Worm (Caenorhabditis elegans): ENCODE results near the gene C01C10.2.

C01C10.2 gene

ce11 chrX:7398584-7398983, 39.3 kb downstream of the C01C10.2 start, which contains the start of gene C10A4.10:
Gene C10A4.10, plus strand, starts transcription at chrX:7398884.
- TF ChIP-seq nhr-23 (tag; optimal IDR thresholded peaks at IDR 0.05) (no peak), ztf-11 (tag; optimal IDR thresholded peaks at IDR 0.05) (no peak), nhr-12 (tag; optimal IDR thresholded peaks at IDR 0.05) (no peak), ceh-9 (tag; optimal IDR thresholded peaks at IDR 0.05) (no peak), nhr-43 (tag; optimal IDR thresholded peaks at IDR 0.05; ENCODE audit: poor library complexity, severe bottlenecking) (no peak), lsy-12 (tag; optimal IDR thresholded peaks at IDR 0.05) (no peak), nhr-237 (tag; optimal IDR thresholded peaks at IDR 0.05) (no peak), egl-27 (tag; optimal IDR thresholded peaks at IDR 0.05) (no peak), fkh-10 (GFP tag; optimal IDR thresholded peaks at IDR 0.05) (no peak), zag-1 (tag; optimal IDR thresholded peaks at IDR 0.05) (no peak), ztf-4 (tag; optimal IDR thresholded peaks at IDR 0.05) (no peak), elt-1 (tag; optimal IDR thresholded peaks at IDR 0.05) (no peak), sea-2 (GFP tag; optimal IDR thresholded peaks at IDR 0.05) (no peak), elt-3 (tag; optimal IDR thresholded peaks at IDR 0.05) (no peak), mml-1 (tag; optimal IDR thresholded peaks at IDR 0.05) (no peak), mdl-1 (tag; optimal IDR thresholded peaks at IDR 0.05) (no peak), nhr-28 (tag; optimal IDR thresholded peaks at IDR 0.05) (no peak), ceh-82 (tag; optimal IDR thresholded peaks at IDR 0.05) (no peak), ama-1 (optimal IDR thresholded peaks at IDR 0.05) (no peak)

DNA sequence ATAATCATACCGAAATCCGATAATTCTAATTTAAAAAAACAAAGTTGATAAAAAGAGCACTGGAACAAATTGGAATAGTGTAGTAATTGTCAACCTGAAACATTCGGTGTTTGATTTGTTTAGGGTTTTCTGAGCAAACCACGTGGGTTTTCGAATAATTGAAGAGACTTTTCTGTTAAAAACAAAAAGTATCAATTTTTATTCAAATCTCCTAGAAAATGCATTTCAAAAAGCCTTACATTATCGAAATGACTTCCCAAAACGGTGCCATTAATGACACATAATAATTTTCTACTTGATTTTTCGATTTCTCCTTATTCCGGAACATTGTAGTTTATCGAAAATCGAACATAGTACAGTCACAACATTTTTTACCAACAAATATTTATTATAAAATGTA, 40.0 kb downstream of the C01C10.2 start, which contains the start of gene C10A4.13:
Gene C10A4.13, minus strand, starts transcription at position 101 of the 400 bp plus-strand sequence.
- TF ChIP-seq ceh-28 (tag; optimal IDR thresholded peaks at IDR 0.05) (no peak), lsy-12 (tag; optimal IDR thresholded peaks at IDR 0.05) (no peak), ZK546.5 (tag; optimal IDR thresholded peaks at IDR 0.05) (no peak), ama-1 (optimal IDR thresholded peaks at IDR 0.05) (no peak), aly-2 (tag; optimal IDR thresholded peaks at IDR 0.05) (no peak), unc-62 (GFP tag; optimal IDR thresholded peaks at IDR 0.05) (no peak), nhr-67 (tag; optimal IDR thresholded peaks at IDR 0.05) (no peak), skn-1 (tag; optimal IDR thresholded peaks at IDR 0.05) (no peak), fos-1 (tag; optimal IDR thresholded peaks at IDR 0.05) (no peak), elt-1 (tag; optimal IDR thresholded peaks at IDR 0.05) (no peak), nhr-23 (tag; optimal IDR thresholded peaks at IDR 0.05) (no peak), egl-27 (tag; optimal IDR thresholded peaks at IDR 0.05) (no peak), snpc-4 (tag; optimal IDR thresholded peaks at IDR 0.05) (no peak)

DNA sequence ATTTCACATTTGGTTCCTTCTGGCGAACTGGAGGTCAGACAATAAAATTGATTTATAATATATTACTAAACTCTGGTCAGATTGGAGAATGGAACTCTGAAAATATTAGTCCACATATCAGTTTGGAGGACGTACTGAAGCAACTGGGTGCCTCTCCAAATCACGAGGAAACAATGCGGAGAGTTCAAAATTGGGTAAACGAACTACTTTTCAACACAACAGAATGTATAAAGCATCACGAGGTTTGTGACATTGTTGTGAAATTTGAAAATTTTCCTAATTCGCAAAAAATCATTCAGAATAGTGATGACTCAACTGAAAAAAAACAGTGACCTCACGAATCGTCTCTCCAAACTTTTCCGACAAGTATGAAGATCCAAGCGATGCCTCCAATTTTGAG, 44.8 kb downstream of the C01C10.2 start, which contains the start of gene gad-2:
Gene gad-2, plus strand, starts transcription at position 301 of the 400 bp plus-strand sequence.
- no peak for TF ChIP-seq ceh-82 (tag; optimal IDR thresholded peaks at IDR 0.05)
- TF ChIP-seq nhr-237 (tag; optimal IDR thresholded peaks at IDR 0.05) = no peak
- no peak for TF ChIP-seq nhr-76 (tag; optimal IDR thresholded peaks at IDR 0.05)
- TF ChIP-seq mdl-1 (tag; optimal IDR thresholded peaks at IDR 0.05) = no peak
- TF ChIP-seq hmg-11 (tag; optimal IDR thresholded peaks at IDR 0.05) = no peak
- TF ChIP-seq ceh-16 (tag; optimal IDR thresholded peaks at IDR 0.05) = no peak
- no peak for TF ChIP-seq daf-12 (tag; optimal IDR thresholded peaks at IDR 0.05)

- no peak for TF ChIP-seq ZK546.5 (tag; optimal IDR thresholded peaks at IDR 0.05)
- no peak for TF ChIP-seq elt-3 (tag; optimal IDR thresholded peaks at IDR 0.05)
- no peak for TF ChIP-seq nhr-43 (tag; optimal IDR thresholded peaks at IDR 0.05; ENCODE audit: poor library complexity, severe bottlenecking)
- TF ChIP-seq ztf-11 (tag; optimal IDR thresholded peaks at IDR 0.05) = no peak
- TF ChIP-seq fkh-10 (GFP tag; optimal IDR thresholded peaks at IDR 0.05) = no peak
- TF ChIP-seq lin-15B (tag; optimal IDR thresholded peaks at IDR 0.05) = no peak
- no peak for TF ChIP-seq ceh-9 (tag; optimal IDR thresholded peaks at IDR 0.05)
- no peak for TF ChIP-seq elt-1 (tag; optimal IDR thresholded peaks at IDR 0.05)
- TF ChIP-seq egl-5 (tag; optimal IDR thresholded peaks at IDR 0.05) = no peak
- no peak for TF ChIP-seq nhr-28 (tag; optimal IDR thresholded peaks at IDR 0.05)
- TF ChIP-seq zag-1 (tag; optimal IDR thresholded peaks at IDR 0.05) = no peak
- TF ChIP-seq eor-1 (tag; optimal IDR thresholded peaks at IDR 0.05) = no peak
Observed at ce11 chrX:7390270-7390669, 47.6 kb downstream of the C01C10.2 start, which contains the start of gene C10A4.6. Gene C10A4.6, plus strand, starts transcription at chrX:7390570.

All from whole organism, L3 larva.